Worm (Caenorhabditis elegans): ENCODE measurements around the gene pigm-1.
A peak's percentile ranks its signal among the peaks of the same experiment; 100 is the strongest.

pigm-1 gene

ce11 chrII:11333846-11334638, 14.2 kb upstream of the pigm-1 start (continued):
- peak; percentile 6 for TF ChIP-seq C16A3.4 (tag; optimal IDR thresholded peaks at IDR 0.05)
- TF ChIP-seq elt-2 (tag; optimal IDR thresholded peaks at IDR 0.05) = peak; percentile 34
- TF ChIP-seq fkh-4 (tag; optimal IDR thresholded peaks at IDR 0.05; ENCODE audit: borderline replicate concordance) = no peak
- no peak for TF ChIP-seq fos-1 (tag; optimal IDR thresholded peaks at IDR 0.05)
- TF ChIP-seq nhr-90 (tag; optimal IDR thresholded peaks at IDR 0.05; ENCODE audit: poor library complexity) = peak; percentile 16
- no peak for TF ChIP-seq blmp-1 (tag; optimal IDR thresholded peaks at IDR 0.05)

ce11 chrII:11335670-11336069, 12.6 kb upstream of the pigm-1 start:
- no peak for TF ChIP-seq rnt-1 (tag; optimal IDR thresholded peaks at IDR 0.05)
- no peak for TF ChIP-seq grh-1 (GFP tag; IDR thresholded peaks at IDR 0.05)
- TF ChIP-seq mdl-1 (tag; optimal IDR thresholded peaks at IDR 0.05) = no peak
- no peak for TF ChIP-seq egl-13 (tag; optimal IDR thresholded peaks at IDR 0.05)
- no peak for TF ChIP-seq F16B12.6 (tag; optimal IDR thresholded peaks at IDR 0.05)
- peak in 1 of 3 experiments; percentile 9 for TF ChIP-seq ceh-82 (tag; optimal IDR thresholded peaks at IDR 0.05)
- no peak for TF ChIP-seq efl-1 (optimal IDR thresholded peaks at IDR 0.05)
- no peak for TF ChIP-seq efl-1 (GFP tag; optimal IDR thresholded peaks at IDR 0.05 in 1 of 2)
- no peak for TF ChIP-seq alr-1 (tag; optimal IDR thresholded peaks at IDR 0.05; ENCODE audit: borderline replicate concordance)
- TF ChIP-seq ztf-4 (tag; optimal IDR thresholded peaks at IDR 0.05) = no peak
- no peak for TF ChIP-seq efl-3 (GFP tag; optimal IDR thresholded peaks at IDR 0.05)
- no peak for TF ChIP-seq unc-130 (tag; optimal IDR thresholded peaks at IDR 0.05)
- peak; percentile 19 for TF ChIP-seq ces-1 (GFP tag; optimal IDR thresholded peaks at IDR 0.05)
- TF ChIP-seq blmp-1 (tag; optimal IDR thresholded peaks at IDR 0.05) = no peak
- no peak for TF ChIP-seq C34B4.2 (tag; optimal IDR thresholded peaks at IDR 0.05)
- TF ChIP-seq sox-4 (tag; optimal IDR thresholded peaks at IDR 0.05) = no peak
- no peak for TF ChIP-seq C16A3.4 (tag; optimal IDR thresholded peaks at IDR 0.05)
- TF ChIP-seq unc-62 (GFP tag; optimal IDR thresholded peaks at IDR 0.05) = no peak
- TF ChIP-seq mef-2 (tag; optimal IDR thresholded peaks at IDR 0.05) = no peak
- peak; percentile 12 for TF ChIP-seq nhr-47 (tag; optimal IDR thresholded peaks at IDR 0.05)
- no peak for TF ChIP-seq sptf-1 (tag; optimal IDR thresholded peaks at IDR 0.05)
- no peak for TF ChIP-seq pax-3 (tag; optimal IDR thresholded peaks at IDR 0.05)
- TF ChIP-seq nhr-90 (tag; optimal IDR thresholded peaks at IDR 0.05; ENCODE audit: poor library complexity) = no peak
- TF ChIP-seq nhr-20 (tag; optimal IDR thresholded peaks at IDR 0.05) = no peak
- TF ChIP-seq vab-15 (tag; optimal IDR thresholded peaks at IDR 0.05) = no peak
- TF ChIP-seq C04F5.9 (tag; optimal IDR thresholded peaks at IDR 0.05) = no peak
- TF ChIP-seq hpl-2 (GFP tag; optimal IDR thresholded peaks at IDR 0.05) = no peak
- TF ChIP-seq aha-1 (tag; optimal IDR thresholded peaks at IDR 0.05) = no peak
- TF ChIP-seq nhr-12 (tag; optimal IDR thresholded peaks at IDR 0.05) = no peak
- TF ChIP-seq ceh-8 (GFP tag; optimal IDR thresholded peaks at IDR 0.05) = no peak
- no peak for TF ChIP-seq mab-9 (GFP tag; IDR thresholded peaks at IDR 0.05)
- TF ChIP-seq ama-1 (optimal IDR thresholded peaks at IDR 0.05) = no peak
- no peak for TF ChIP-seq ceh-90 (tag; optimal IDR thresholded peaks at IDR 0.05)
- peak; percentile 39 for TF ChIP-seq fkh-10 (GFP tag; optimal IDR thresholded peaks at IDR 0.05)
- peak; percentile 75 for TF ChIP-seq lin-14 (GFP tag; optimal IDR thresholded peaks at IDR 0.05)
- TF ChIP-seq egl-27 (tag; optimal IDR thresholded peaks at IDR 0.05) = no peak
- no peak for TF ChIP-seq zag-1 (tag; optimal IDR thresholded peaks at IDR 0.05)
- TF ChIP-seq fkh-4 (tag; optimal IDR thresholded peaks at IDR 0.05; ENCODE audit: borderline replicate concordance) = no peak
- no peak for TF ChIP-seq dpl-1 (GFP tag; optimal IDR thresholded peaks at IDR 0.05)
- TF ChIP-seq nhr-11 (tag; optimal IDR thresholded peaks at IDR 0.05) = no peak
- TF ChIP-seq nhr-77 (tag; optimal IDR thresholded peaks at IDR 0.05) = no peak
- no peak for TF ChIP-seq unc-30 (tag; optimal IDR thresholded peaks at IDR 0.05)
- no peak for TF ChIP-seq nhr-84 (tag; optimal IDR thresholded peaks at IDR 0.05)
- peak; percentile 19 for TF ChIP-seq unc-86 (tag; optimal IDR thresholded peaks at IDR 0.05)
- TF ChIP-seq hlh-4 (tag; optimal IDR thresholded peaks at IDR 0.05) = no peak
- peak in 1 of 2 experiments; percentile 22 for TF ChIP-seq lsy-2 (tag; optimal IDR thresholded peaks at IDR 0.05)
- no peak for TF ChIP-seq hlh-17 (GFP tag; optimal IDR thresholded peaks at IDR 0.05; ENCODE audit: borderline replicate concordance)
- no peak for TF ChIP-seq fkh-8 (tag; optimal IDR thresholded peaks at IDR 0.05)
